Fruit fly (Drosophila melanogaster) whole organism, embryonic: Measurements from ENCODE around the gene Sf3b3.
A peak's percentile ranks its signal among the peaks of the same experiment; 100 is the strongest.

Experiments used
- Antp ChIP-seq: fragments of 200-800 bp; sonication (Bioruptor generic); optimal IDR thresholded peaks from 3 replicates; lab custom pipeline; 2016; ENCODE audit warnings: missing biosample characterization, missing genetic modification characterization
- Bgb ChIP-seq: fragments of 200-800 bp; sonication (Bioruptor generic); IDR thresholded peaks from 2 replicates; pipeline ENCODE4 v1.3.6; 2022; ENCODE audit warnings: missing biosample characterization, missing genetic modification characterization; ENCODE audit not compliant: partially characterized antibody
- CG10147 ChIP-seq: fragments of 200-800 bp; sonication (Bioruptor generic); optimal IDR thresholded peaks from 2 replicates; lab custom pipeline; 2019; ENCODE audit warnings: missing biosample characterization, mild to moderate bottlenecking, missing genetic modification characterization, moderate library complexity
- CG10565 ChIP-seq: fragments of 200-800 bp; sonication (Bioruptor generic); optimal IDR thresholded peaks from 3 replicates; lab custom pipeline; 2016; ENCODE audit warnings: missing biosample characterization, mild to moderate bottlenecking, missing genetic modification characterization
- CG10959 ChIP-seq: fragments of 200-800 bp; sonication (Bioruptor generic); IDR thresholded peaks from 2 replicates; pipeline ENCODE4 v1.3.6; 2022; ENCODE audit warnings: missing biosample characterization, missing genetic modification characterization
- CG1602 ChIP-seq: fragments of 200-800 bp; sonication (Bioruptor generic); optimal IDR thresholded peaks from 3 replicates; lab custom pipeline; 2016; ENCODE audit warnings: missing biosample characterization, missing genetic modification characterization
- CG17568 ChIP-seq: fragments of 200-800 bp; sonication (Bioruptor generic); optimal IDR thresholded peaks from 2 replicates; lab custom pipeline; 2018; ENCODE audit warnings: missing biosample characterization, mild to moderate bottlenecking, missing genetic modification characterization, moderate library complexity
- CG17802 ChIP-seq: fragments of 200-800 bp; sonication (Bioruptor generic); optimal IDR thresholded peaks from 2 replicates; lab custom pipeline; 2018; ENCODE audit warnings: missing biosample characterization, mild to moderate bottlenecking, missing genetic modification characterization, moderate library complexity
- CG2129 ChIP-seq: fragments of 200-800 bp; sonication (Bioruptor generic); IDR thresholded peaks from 2 replicates; pipeline ENCODE4 v1.3.6; 2022; ENCODE audit warnings: missing biosample characterization, missing genetic modification characterization; ENCODE audit not compliant: partially characterized antibody
- CG2875 ChIP-seq: fragments of 200-800 bp; sonication (Bioruptor generic); optimal IDR thresholded peaks from 2 replicates; lab custom pipeline; 2017; ENCODE audit warnings: missing biosample characterization, mild to moderate bottlenecking, missing genetic modification characterization, missing genetic modification reagents
- CG33213 ChIP-seq: fragments of 200-800 bp; sonication (Bioruptor generic); optimal IDR thresholded peaks from 3 replicates; lab custom pipeline; 2016; ENCODE audit warnings: missing biosample characterization, missing genetic modification characterization
- CG4424 ChIP-seq: fragments of 200-800 bp; sonication (Bioruptor generic); optimal IDR thresholded peaks from 3 replicates; lab custom pipeline; 2016; ENCODE audit warnings: missing biosample characterization, missing genetic modification characterization
- CG4617 ChIP-seq: fragments of 200-800 bp; sonication (Bioruptor generic); optimal IDR thresholded peaks from 3 replicates; lab custom pipeline; 2016; ENCODE audit warnings: missing biosample characterization, missing genetic modification characterization, borderline replicate concordance
- CG7556 ChIP-seq: fragments of 200-800 bp; sonication (Bioruptor generic); optimal IDR thresholded peaks from 2 replicates; lab custom pipeline; 2017; ENCODE audit warnings: missing biosample characterization, mild to moderate bottlenecking, missing genetic modification characterization
- CG7786 ChIP-seq: fragments of 200-800 bp; sonication (Bioruptor generic); optimal IDR thresholded peaks from 2 replicates; lab custom pipeline; 2016; ENCODE audit warnings: missing biosample characterization, missing genetic modification characterization
- CG7839 ChIP-seq: fragments of 200-800 bp; sonication (Bioruptor generic); optimal IDR thresholded peaks from 3 replicates; lab custom pipeline; 2018; ENCODE audit warnings: missing biosample characterization, mild to moderate bottlenecking, missing genetic modification characterization, moderate library complexity
- CG9817 ChIP-seq: fragments of 200-800 bp; sonication (Bioruptor generic); optimal IDR thresholded peaks from 2 replicates; lab custom pipeline; 2018; ENCODE audit warnings: missing biosample characterization, mild to moderate bottlenecking, missing genetic modification characterization, moderate library complexity
- CTCF ChIP-seq: fragments of 200-800 bp; sonication (Bioruptor generic); optimal IDR thresholded peaks from 2 replicates; lab custom pipeline; 2017; ENCODE audit warnings: missing biosample characterization, mild to moderate bottlenecking, missing genetic modification characterization, moderate library complexity
- CoRest ChIP-seq: fragments of 200-800 bp; sonication (Bioruptor generic); optimal IDR thresholded peaks from 3 replicates; lab custom pipeline; 2018; ENCODE audit warnings: missing biosample characterization, mild to moderate bottlenecking, missing genetic modification characterization, moderate library complexity
- Dll ChIP-seq: fragments of 200-800 bp; sonication (Bioruptor generic); IDR thresholded peaks from 4 replicates; pipeline ENCODE4 v1.3.6; 2022; ENCODE audit warnings: missing biosample characterization, missing genetic modification characterization; ENCODE audit not compliant: partially characterized antibody
- Doc3 ChIP-seq: fragments of 200-800 bp; sonication (Bioruptor generic); IDR thresholded peaks from 3 replicates; pipeline ENCODE4 v1.3.6; 2022; ENCODE audit warnings: missing biosample characterization, missing genetic modification characterization; ENCODE audit not compliant: partially characterized antibody
- Dref ChIP-seq: fragments of 200-800 bp; sonication (Bioruptor generic); IDR thresholded peaks from 2 replicates; pipeline ENCODE4 v1.3.6; 2022; ENCODE audit warnings: missing biosample characterization, missing genetic modification characterization
- Elba2 ChIP-seq: fragments of 200-800 bp; sonication (Bioruptor generic); optimal IDR thresholded peaks from 3 replicates; lab custom pipeline; 2016; ENCODE audit warnings: missing biosample characterization, missing genetic modification characterization
- Ets65A ChIP-seq: fragments of 200-800 bp; sonication (Bioruptor generic); peaks from one replicate; lab custom pipeline; 2016; ENCODE audit warnings: missing biosample characterization, missing genetic modification characterization
- Fer1 ChIP-seq: fragments of 200-800 bp; sonication (Bioruptor generic); optimal IDR thresholded peaks from 2 replicates; lab custom pipeline; 2017; ENCODE audit warnings: missing biosample characterization, mild to moderate bottlenecking, missing genetic modification characterization
- Hr3 ChIP-seq: fragments of 200-800 bp; sonication (Bioruptor generic); optimal IDR thresholded peaks from 3 replicates; lab custom pipeline; 2016; ENCODE audit warnings: missing biosample characterization, missing genetic modification characterization
- Hr51 ChIP-seq, 2 experiments: fragments of 200-800 bp; sonication (Bioruptor generic); optimal IDR thresholded peaks; 2 replicates in 1 of 2; 3 replicates in 1 of 2; lab custom pipeline; 2016 to 2018; ENCODE audit warnings: missing biosample characterization in 2 of 2, missing genetic modification characterization in 2 of 2, mild to moderate bottlenecking in 1 of 2, moderate library complexity in 1 of 2
- Opbp ChIP-seq: fragments of 200-800 bp; sonication (Bioruptor generic); IDR thresholded peaks from 3 replicates; pipeline ENCODE4 v1.3.6; 2022; ENCODE audit warnings: missing biosample characterization, missing genetic modification characterization; ENCODE audit not compliant: partially characterized antibody
- Poxn ChIP-seq: fragments of 200-800 bp; sonication (Bioruptor generic); IDR thresholded peaks from 2 replicates; pipeline ENCODE4 v1.3.6; 2022; ENCODE audit warnings: missing biosample characterization, missing genetic modification characterization
- Scr ChIP-seq: fragments of 200-800 bp; sonication (Bioruptor generic); IDR thresholded peaks from 2 replicates; pipeline ENCODE4 v1.3.6; 2022; ENCODE audit warnings: missing biosample characterization, missing genetic modification characterization; ENCODE audit not compliant: partially characterized antibody
- Sox100B ChIP-seq: fragments of 200-800 bp; sonication (Bioruptor generic); optimal IDR thresholded peaks from 3 replicates; lab custom pipeline; 2018; ENCODE audit warnings: missing biosample characterization, mild to moderate bottlenecking, missing genetic modification characterization
- Sry-β ChIP-seq: fragments of 200-800 bp; sonication (Bioruptor generic); optimal IDR thresholded peaks from 2 replicates; lab custom pipeline; 2018; ENCODE audit warnings: missing biosample characterization, mild to moderate bottlenecking, missing genetic modification characterization, moderate library complexity
- YL-1 ChIP-seq: fragments of 200-800 bp; sonication (Bioruptor generic); optimal IDR thresholded peaks from 3 replicates; lab custom pipeline; 2017; ENCODE audit warnings: missing biosample characterization, mild to moderate bottlenecking, missing genetic modification characterization
- ap ChIP-seq: fragments of 200-800 bp; sonication (Bioruptor generic); IDR thresholded peaks from 2 replicates; pipeline ENCODE4 v1.3.6; 2022; ENCODE audit warnings: missing biosample characterization, missing genetic modification characterization
- cad ChIP-seq: fragments of >200 bp; optimal IDR thresholded peaks from 2 replicates; lab custom pipeline; 2017; ENCODE audit warnings: missing biosample characterization, missing genetic modification characterization
- caup ChIP-seq: fragments of 200-800 bp; sonication (Bioruptor generic); optimal IDR thresholded peaks from 3 replicates; lab custom pipeline; 2017; ENCODE audit warnings: missing biosample characterization, mild to moderate bottlenecking, missing genetic modification characterization, moderate library complexity; ENCODE audit not compliant: severe bottlenecking
- chm ChIP-seq: fragments of 200-800 bp; sonication (Bioruptor generic); IDR thresholded peaks from 2 replicates; pipeline ENCODE4 v1.3.6; 2022; ENCODE audit warnings: missing biosample characterization, missing genetic modification characterization
- croc ChIP-seq: fragments of 200-800 bp; sonication (Bioruptor generic); conservative IDR thresholded peaks from 3 replicates; pipeline ENCODE4 v1.3.6; 2022; ENCODE audit warnings: missing biosample characterization, missing genetic modification characterization
- crp ChIP-seq, 2 experiments: fragments of 200-800 bp; sonication (Bioruptor generic); optimal IDR thresholded peaks; 2 replicates in 1 of 2; 3 replicates in 1 of 2; lab custom pipeline; 2017; ENCODE audit warnings: missing biosample characterization in 2 of 2, missing genetic modification characterization in 2 of 2, mild to moderate bottlenecking in 1 of 2, moderate library complexity in 1 of 2
- dpn ChIP-seq, 2 experiments: fragments of 200-800 bp; sonication (Bioruptor generic); optimal IDR thresholded peaks; 3 replicates each; lab custom pipeline; 2016; ENCODE audit warnings: missing biosample characterization in 2 of 2, missing genetic modification characterization in 2 of 2
- dysf ChIP-seq: fragments of 200-800 bp; sonication (Bioruptor generic); IDR thresholded peaks from 3 replicates; pipeline ENCODE4 v1.3.6; 2022; ENCODE audit warnings: missing biosample characterization, missing genetic modification characterization
- en ChIP-seq: fragments of 200-800 bp; sonication (Bioruptor generic); optimal IDR thresholded peaks from 2 replicates; lab custom pipeline; 2016; ENCODE audit warnings: missing biosample characterization, missing genetic modification characterization
- fu2 ChIP-seq: fragments of 200-800 bp; sonication (Bioruptor generic); optimal IDR thresholded peaks from 2 replicates; lab custom pipeline; 2016; ENCODE audit warnings: missing biosample characterization, missing genetic modification characterization
- ham ChIP-seq: fragments of 200-800 bp; sonication (Bioruptor generic); IDR thresholded peaks from 2 replicates; pipeline ENCODE4 v1.3.6; 2022; ENCODE audit warnings: missing biosample characterization, missing genetic modification characterization
- peb ChIP-seq: fragments of 200-800 bp; sonication (Bioruptor generic); IDR thresholded peaks from 2 replicates; pipeline ENCODE4 v1.3.6; 2022; ENCODE audit warnings: missing biosample characterization, missing genetic modification characterization
- pho ChIP-seq: fragments of 200-800 bp; sonication (Bioruptor generic); optimal IDR thresholded peaks from 2 replicates; lab custom pipeline; 2016; ENCODE audit warnings: missing biosample characterization, missing genetic modification characterization
- pita ChIP-seq: fragments of 200-800 bp; sonication (Bioruptor generic); optimal IDR thresholded peaks from 2 replicates; lab custom pipeline; 2017; ENCODE audit warnings: missing biosample characterization, mild to moderate bottlenecking, missing genetic modification characterization
- ranshi ChIP-seq: fragments of 200-800 bp; sonication (Bioruptor generic); IDR thresholded peaks from 2 replicates; pipeline ENCODE4 v1.3.6; 2022; ENCODE audit warnings: missing biosample characterization, missing genetic modification characterization
- scrt ChIP-seq: fragments of 200-800 bp; sonication (Bioruptor generic); optimal IDR thresholded peaks from 2 replicates; lab custom pipeline; 2018; ENCODE audit warnings: missing biosample characterization, mild to moderate bottlenecking, missing genetic modification characterization, moderate library complexity
- seq ChIP-seq: fragments of 200-800 bp; sonication (Bioruptor generic); IDR thresholded peaks from 2 replicates; pipeline ENCODE4 v1.3.6; 2022; ENCODE audit warnings: missing biosample characterization, missing genetic modification characterization
- sr ChIP-seq: fragments of 200-800 bp; sonication (Bioruptor generic); IDR thresholded peaks from 3 replicates; pipeline ENCODE4 v1.3.6; 2022; ENCODE audit warnings: missing biosample characterization, missing genetic modification characterization

Gene Sf3b3

dm6 chr3L:833878-834277, 693 bp upstream of the Sf3b3 start, which contains the start of gene CG42553 (continued):
- TF ChIP-seq Bgb (peak; percentile 42), CG1602 (GFP tag; lab: Kevin White, UChicago) (no peak), CG33213 (GFP tag; lab: Kevin White, UChicago) (no peak), dpn (GFP tag; optimal IDR thresholded peaks at IDR 0.05; lab: Kevin White, UChicago) (no peak), YL-1 (GFP tag; lab: Kevin White, UChicago) (peak; percentile 20), Doc3 (GFP tag; lab: Robert Waterston, UW) (peak; percentile 48; the same call in 2 of the 3 replicates), ranshi (GFP tag; lab: Robert Waterston, UW) (0 out of 2 replicates have a peak, but pooled peaks have one; percentile 28), CTCF (no peak), crp (GFP tag; optimal IDR thresholded peaks at IDR 0.05; lab: Kevin White, UChicago) (peak; percentile 24 to 86), dysf (GFP tag; lab: Robert Waterston, UW) (no peak), pita (no peak), CG10565 (GFP tag; lab: Kevin White, UChicago) (no peak), pho (no peak), croc (GFP tag; lab: Robert Waterston, UW) (no peak), Fer1 (GFP tag; lab: Kevin White, UChicago) (peak; percentile 10), CG17802 (tag; lab: Kevin White, UChicago) (peak; percentile 81), Antp (GFP tag; lab: Kevin White, UChicago) (no peak), ap (GFP tag; lab: Robert Waterston, UW) (no peak), Sry-β (peak; percentile 84), Elba2 (GFP tag; lab: Kevin White, UChicago) (no peak), ham (no peak), Ets65A (GFP tag; lab: Kevin White, UChicago) (no peak), CG2129 (GFP tag; lab: Robert Waterston, UW) (peak; percentile 39), CG7839 (tag; lab: Kevin White, UChicago) (no peak), CG9817 (tag; lab: Kevin White, UChicago) (no peak), fu2 (GFP tag; lab: Kevin White, UChicago) (no peak), Scr (GFP tag; lab: Robert Waterston, UW) (peak; percentile 39; the same call in 1 of the 2 replicates), CG2875 (no peak), cad (GFP tag; lab: Kevin White, UChicago) (no peak), en (no peak), sr (GFP tag; lab: Robert Waterston, UW) (no peak), CG7556 (GFP tag; lab: Kevin White, UChicago) (no peak), CG10147 (no peak), CG10959 (GFP tag; lab: Robert Waterston, UW) (no peak), Sox100B (GFP tag; lab: Kevin White, UChicago) (no peak), Dref (GFP tag; lab: Robert Waterston, UW) (peak; percentile 69), Hr51 (GFP tag; optimal IDR thresholded peaks at IDR 0.05; lab: Kevin White, UChicago) (no peak), CoRest (no peak), peb (GFP tag; lab: Robert Waterston, UW) (no peak), Poxn (GFP tag; lab: Robert Waterston, UW) (no peak), chm (GFP tag; lab: Robert Waterston, UW) (no peak), CG7786 (no peak), Hr3 (no peak), Opbp (GFP tag; lab: Robert Waterston, UW) (peak; percentile 65; the same call in 2 of the 3 replicates), CG17568 (no peak), seq (GFP tag; lab: Robert Waterston, UW) (no peak), caup (GFP tag; lab: Kevin White, UChicago) (no peak), Dll (GFP tag; lab: Robert Waterston, UW) (peak; percentile 63), scrt (no peak), CG4424 (no peak), CG4617 (peak; percentile 5)
